Fruit fly (Drosophila melanogaster): ENCODE measurements around the gene Bet3.

- TF ChIP-seq ovo (GFP tag; optimal IDR thresholded peaks at IDR 0.05) (no peak), kay (GFP tag; ENCODE audit: borderline replicate concordance) (no peak), CG11617 (GFP tag; optimal IDR thresholded peaks at IDR 0.05) (peak; percentile 43)
Observed at dm6 chr3L:9435315-9435714, 6.8 kb downstream of the Bet3 start, which contains the start of gene CG42526.

Measured in whole organism, adult.